Worm (Caenorhabditis elegans) whole organism, L2 larva: ENCODE results near the gene madd-3.

ENCODE experiments used
- C34F6.9 ChIP-seq: fragments of 150-350 bp; optimal IDR thresholded peaks from 2 replicates; lab custom pipeline; 2014; ENCODE audit warnings: missing biosample characterization, missing genetic modification characterization
- F13H6.1 ChIP-seq: sonication (generic microtip); optimal IDR thresholded peaks from 2 replicates; lab custom pipeline; 2016; ENCODE audit warnings: missing genetic modification characterization, missing compliant biosample characterization
- R02D3.7 ChIP-seq: fragments of 150-350 bp; optimal IDR thresholded peaks from 2 replicates; lab custom pipeline; 2014; ENCODE audit warnings: missing biosample characterization, missing genetic modification characterization
- Y55F3AM.14 ChIP-seq: fragments of 200-800 bp; sonication (Bioruptor generic); optimal IDR thresholded peaks from 2 replicates; lab custom pipeline; 2018; ENCODE audit warnings: mild to moderate bottlenecking, missing genetic modification characterization, missing compliant biosample characterization
- ZK546.5 ChIP-seq: sonication (generic microtip); optimal IDR thresholded peaks from 2 replicates; lab custom pipeline; 2017; ENCODE audit warnings: missing biosample characterization, missing genetic modification characterization
- alr-1 ChIP-seq: fragments of 150-350 bp; optimal IDR thresholded peaks from 2 replicates; lab custom pipeline; 2014; ENCODE audit warnings: missing biosample characterization, missing genetic modification characterization
- blmp-1 ChIP-seq: sonication (generic microtip); optimal IDR thresholded peaks from 2 replicates; lab custom pipeline; 2017; ENCODE audit warnings: missing genetic modification characterization, mild to moderate bottlenecking, missing compliant biosample characterization, antibody characterized with exemption, moderate library complexity; ENCODE audit not compliant: insufficient read depth
- ceh-16 ChIP-seq: fragments of 150-350 bp; optimal IDR thresholded peaks from 2 replicates; lab custom pipeline; 2014; ENCODE audit warnings: missing biosample characterization, missing genetic modification characterization
- crh-2 ChIP-seq: sonication (generic microtip); optimal IDR thresholded peaks from 2 replicates; lab custom pipeline; 2017; ENCODE audit warnings: missing biosample characterization, missing genetic modification characterization
- dmd-4 ChIP-seq: sonication (generic microtip); optimal IDR thresholded peaks from 2 replicates; lab custom pipeline; 2017; ENCODE audit warnings: missing biosample characterization, missing genetic modification characterization
- egl-27 ChIP-seq: sonication (generic microtip); optimal IDR thresholded peaks from 3 replicates; lab custom pipeline; 2017; ENCODE audit warnings: missing biosample characterization, missing genetic modification reagents, missing genetic modification characterization
- elt-3 ChIP-seq: sonication (generic microtip); optimal IDR thresholded peaks from 2 replicates; lab custom pipeline; 2017; ENCODE audit warnings: missing biosample characterization, missing genetic modification characterization
- fos-1 ChIP-seq: fragments of 150-350 bp; optimal IDR thresholded peaks from 2 replicates; lab custom pipeline; 2014; ENCODE audit warnings: missing biosample characterization, missing genetic modification characterization
- gmeb-1 ChIP-seq: fragments of 150-350 bp; optimal IDR thresholded peaks from 2 replicates; lab custom pipeline; 2014; ENCODE audit warnings: missing biosample characterization, missing genetic modification characterization
- lin-11 ChIP-seq: fragments of 150-350 bp; sonication (generic microtip); optimal IDR thresholded peaks from 2 replicates; lab custom pipeline; 2014; ENCODE audit warnings: missing biosample characterization, missing genetic modification characterization, inconsistent platforms, mixed read lengths
- lin-39 ChIP-seq: fragments of 150-350 bp; optimal IDR thresholded peaks from 2 replicates; lab custom pipeline; 2014; ENCODE audit warnings: missing biosample characterization, missing genetic modification reagents, missing genetic modification characterization
- lsy-2 ChIP-seq, 2 experiments: fragments of 150-350 bp in 1 of 2; sonication (generic microtip) in 1 of 2; optimal IDR thresholded peaks; 2 replicates each; lab custom pipeline; 2014 to 2017; ENCODE audit warnings: missing biosample characterization in 2 of 2, missing genetic modification characterization in 2 of 2
- mab-5 ChIP-seq: fragments of 150-350 bp; optimal IDR thresholded peaks from 2 replicates; lab custom pipeline; 2014; ENCODE audit warnings: missing biosample characterization, missing genetic modification characterization
- mdl-1 ChIP-seq, 2 experiments: fragments of 150-350 bp in 1 of 2; sonication (generic microtip) in 1 of 2; optimal IDR thresholded peaks; 2 replicates each; lab custom pipeline; 2017; ENCODE audit warnings: missing biosample characterization in 2 of 2, missing genetic modification characterization in 2 of 2
- nhr-10 ChIP-seq: sonication (generic microtip); optimal IDR thresholded peaks from 2 replicates; lab custom pipeline; 2017; ENCODE audit warnings: missing biosample characterization, missing genetic modification characterization
- nhr-11 ChIP-seq: fragments of 150-350 bp; optimal IDR thresholded peaks from 2 replicates; lab custom pipeline; 2014; ENCODE audit warnings: missing biosample characterization, missing genetic modification characterization
- nhr-12 ChIP-seq: fragments of 150-350 bp; optimal IDR thresholded peaks from 2 replicates; lab custom pipeline; 2014; ENCODE audit warnings: missing biosample characterization, missing genetic modification characterization
- nhr-129 ChIP-seq: fragments of 150-350 bp; optimal IDR thresholded peaks from 2 replicates; lab custom pipeline; 2014; ENCODE audit warnings: missing biosample characterization, missing genetic modification characterization
- nhr-21 ChIP-seq: fragments of 150-350 bp; optimal IDR thresholded peaks from 2 replicates; lab custom pipeline; 2014; ENCODE audit warnings: missing biosample characterization, missing genetic modification characterization
- nhr-25 ChIP-seq: fragments of 150-350 bp; sonication (generic microtip); optimal IDR thresholded peaks from 3 replicates; lab custom pipeline; 2014; ENCODE audit warnings: missing biosample characterization, missing genetic modification characterization
- nhr-6 ChIP-seq: fragments of 150-350 bp; optimal IDR thresholded peaks from 2 replicates; lab custom pipeline; 2014; ENCODE audit warnings: missing biosample characterization, missing genetic modification characterization
- nhr-77 ChIP-seq: fragments of 150-350 bp; optimal IDR thresholded peaks from 2 replicates; lab custom pipeline; 2014; ENCODE audit warnings: missing biosample characterization, missing genetic modification characterization
- sma-9 ChIP-seq, 2 experiments: fragments of 150-350 bp in 1 of 2; sonication (generic microtip) in 1 of 2; optimal IDR thresholded peaks; 2 replicates each; lab custom pipeline; 2014 to 2016; ENCODE audit warnings: missing genetic modification characterization in 2 of 2, mild to moderate bottlenecking in 1 of 2, missing biosample characterization in 1 of 2, missing compliant biosample characterization in 1 of 2, missing genetic modification reagents in 1 of 2, moderate library complexity in 1 of 2
- snpc-4 ChIP-seq: fragments of 150-350 bp; optimal IDR thresholded peaks from 2 replicates; lab custom pipeline; 2014; ENCODE audit warnings: missing biosample characterization, missing genetic modification characterization
- unc-55 ChIP-seq: fragments of 150-350 bp; sonication (generic microtip); optimal IDR thresholded peaks from 3 replicates; lab custom pipeline; 2014; ENCODE audit warnings: missing biosample characterization, missing genetic modification reagents, missing genetic modification characterization
- unc-62 ChIP-seq: fragments of 150-350 bp; optimal IDR thresholded peaks from 2 replicates; lab custom pipeline; 2014; ENCODE audit warnings: missing biosample characterization, missing genetic modification reagents, missing genetic modification characterization
- ztf-11 ChIP-seq: sonication (generic microtip); optimal IDR thresholded peaks from 2 replicates; lab custom pipeline; 2017; ENCODE audit warnings: missing biosample characterization, missing genetic modification characterization
- ztf-4 ChIP-seq: fragments of 150-350 bp; optimal IDR thresholded peaks from 2 replicates; lab custom pipeline; 2014; ENCODE audit warnings: missing biosample characterization, missing genetic modification characterization

Gene madd-3

ce11 chrX:14243345-14243961, 53.0 kb downstream of the madd-3 start, which contains the start of gene K04C1.3:
TSS of gene K04C1.3 (minus strand) at chrX:14243395.
- no peak for TF ChIP-seq ztf-4 (tag; lab: Kevin White, UChicago)
- no peak for TF ChIP-seq egl-27 (tag; lab: Kevin White, UChicago)
- TF ChIP-seq alr-1 (tag; lab: Kevin White, UChicago): no peak
- no peak for TF ChIP-seq nhr-10 (tag; lab: Kevin White, UChicago)
- TF ChIP-seq sma-9 (GFP tag; optimal IDR thresholded peaks at IDR 0.05; lab: Kevin White, UChicago): no peak
- no peak for TF ChIP-seq sma-9 (tag; optimal IDR thresholded peaks at IDR 0.05; lab: Kevin White, UChicago)
- TF ChIP-seq lin-39: no peak
- no peak for TF ChIP-seq R02D3.7 (tag; lab: Kevin White, UChicago)

ce11 chrX:14241531-14241930, 54.9 kb downstream of the madd-3 start:
- TF ChIP-seq R02D3.7 (tag; lab: Kevin White, UChicago): no peak
- no peak for TF ChIP-seq sma-9 (GFP tag; optimal IDR thresholded peaks at IDR 0.05; lab: Kevin White, UChicago)
- TF ChIP-seq sma-9 (tag; optimal IDR thresholded peaks at IDR 0.05; lab: Kevin White, UChicago): no peak
- TF ChIP-seq ztf-4 (tag; lab: Kevin White, UChicago): no peak
- TF ChIP-seq crh-2 (tag; lab: Kevin White, UChicago): no peak
- TF ChIP-seq ztf-11 (tag; lab: Kevin White, UChicago): no peak
- no peak for TF ChIP-seq gmeb-1 (tag; lab: Kevin White, UChicago)
- TF ChIP-seq dmd-4 (tag; lab: Kevin White, UChicago): no peak
- TF ChIP-seq unc-55 (GFP tag; lab: Kevin White, UChicago): no peak
- TF ChIP-seq ceh-16 (tag; lab: Kevin White, UChicago): no peak
- TF ChIP-seq mab-5 (tag; lab: Kevin White, UChicago): no peak
- TF ChIP-seq nhr-77: no peak

DNA sequence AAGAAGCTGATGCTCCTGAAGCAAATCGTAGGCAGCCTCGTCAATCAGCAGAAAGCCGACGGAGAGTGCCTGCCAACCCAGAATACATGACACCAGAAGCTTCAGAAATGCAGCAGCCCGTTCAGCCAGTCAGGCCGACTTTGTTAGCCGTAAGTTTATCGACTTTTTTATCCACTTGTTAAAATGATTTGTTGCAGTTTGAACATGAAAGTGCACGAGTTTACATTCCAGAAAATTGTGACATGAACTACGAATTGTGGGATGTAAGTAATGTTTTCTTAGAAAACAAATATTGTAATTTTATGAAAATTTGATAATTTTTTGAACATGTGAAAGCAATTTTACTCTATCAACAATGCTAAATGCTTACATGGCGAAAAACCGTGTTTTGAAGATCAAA, 56.3 kb downstream of the madd-3 start:
- TF ChIP-seq nhr-12 (tag; lab: Kevin White, UChicago): no peak
- no peak for TF ChIP-seq unc-62 (GFP tag; lab: Kevin White, UChicago)
- TF ChIP-seq mab-5 (tag; lab: Kevin White, UChicago): no peak
- TF ChIP-seq lin-11 (tag; lab: Kevin White, UChicago): no peak
- no peak for TF ChIP-seq egl-27 (tag; lab: Kevin White, UChicago)
- TF ChIP-seq nhr-21 (tag; lab: Kevin White, UChicago): no peak
- TF ChIP-seq ZK546.5: no peak

DNA sequence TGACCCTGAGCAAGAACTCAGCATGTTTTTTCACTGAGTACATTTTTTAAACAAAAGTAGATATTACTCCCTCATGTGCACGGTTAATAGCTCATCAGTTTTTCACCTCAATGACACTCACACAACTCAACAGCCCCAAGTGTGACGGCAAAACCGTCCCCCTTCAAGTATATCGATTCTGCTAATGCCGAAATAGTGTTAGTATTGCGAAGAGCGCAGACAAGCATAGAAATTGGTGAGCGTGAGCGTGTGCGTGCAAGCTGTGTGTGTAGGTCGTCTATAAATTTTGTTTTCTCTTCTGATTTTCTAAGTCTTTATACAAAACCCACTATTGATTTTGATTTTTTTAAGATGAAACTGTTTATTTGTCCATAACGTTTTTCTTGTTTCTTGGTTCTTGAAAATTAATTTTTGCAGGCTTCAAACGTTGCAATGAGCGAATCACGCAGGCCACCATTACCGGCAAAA, 58.1 kb downstream of the madd-3 start, which contains the start of gene K04C1.2:
Gene K04C1.2, plus strand, starts transcription at position 418 of the 468 bp plus-strand sequence.
- TF ChIP-seq blmp-1 (peak; percentile 9), lsy-2 (tag; optimal IDR thresholded peaks at IDR 0.05; lab: Kevin White, UChicago) (peak in 1 of 2 experiments; percentile 51), unc-55 (GFP tag; lab: Kevin White, UChicago) (peak; percentile 66), elt-3 (tag; lab: Kevin White, UChicago) (no peak), nhr-129 (tag; lab: Kevin White, UChicago) (peak; percentile 79), nhr-10 (tag; lab: Kevin White, UChicago) (no peak), nhr-6 (tag; lab: Kevin White, UChicago) (no peak), fos-1 (tag; lab: Kevin White, UChicago) (peak; percentile 35), crh-2 (tag; lab: Kevin White, UChicago) (peak; percentile 27), ZK546.5 (no peak), sma-9 (GFP tag; optimal IDR thresholded peaks at IDR 0.05; lab: Kevin White, UChicago) (peak; percentile 15), sma-9 (tag; optimal IDR thresholded peaks at IDR 0.05; lab: Kevin White, UChicago) (no peak), nhr-25 (tag; lab: Kevin White, UChicago) (peak; percentile 46), C34F6.9 (tag; lab: Kevin White, UChicago) (peak; percentile 78), nhr-11 (tag; lab: Kevin White, UChicago) (no peak), mdl-1 (tag; optimal IDR thresholded peaks at IDR 0.05; lab: Kevin White, UChicago) (no peak), snpc-4 (tag; lab: Kevin White, UChicago) (no peak), Y55F3AM.14 (GFP tag; lab: Kevin White, UChicago) (no peak), F13H6.1 (tag; lab: Kevin White, UChicago) (peak; percentile 39)
